Fruit fly (Drosophila melanogaster): ENCODE measurements around the gene ChLD3.

The ChLD3 gene

DNA sequence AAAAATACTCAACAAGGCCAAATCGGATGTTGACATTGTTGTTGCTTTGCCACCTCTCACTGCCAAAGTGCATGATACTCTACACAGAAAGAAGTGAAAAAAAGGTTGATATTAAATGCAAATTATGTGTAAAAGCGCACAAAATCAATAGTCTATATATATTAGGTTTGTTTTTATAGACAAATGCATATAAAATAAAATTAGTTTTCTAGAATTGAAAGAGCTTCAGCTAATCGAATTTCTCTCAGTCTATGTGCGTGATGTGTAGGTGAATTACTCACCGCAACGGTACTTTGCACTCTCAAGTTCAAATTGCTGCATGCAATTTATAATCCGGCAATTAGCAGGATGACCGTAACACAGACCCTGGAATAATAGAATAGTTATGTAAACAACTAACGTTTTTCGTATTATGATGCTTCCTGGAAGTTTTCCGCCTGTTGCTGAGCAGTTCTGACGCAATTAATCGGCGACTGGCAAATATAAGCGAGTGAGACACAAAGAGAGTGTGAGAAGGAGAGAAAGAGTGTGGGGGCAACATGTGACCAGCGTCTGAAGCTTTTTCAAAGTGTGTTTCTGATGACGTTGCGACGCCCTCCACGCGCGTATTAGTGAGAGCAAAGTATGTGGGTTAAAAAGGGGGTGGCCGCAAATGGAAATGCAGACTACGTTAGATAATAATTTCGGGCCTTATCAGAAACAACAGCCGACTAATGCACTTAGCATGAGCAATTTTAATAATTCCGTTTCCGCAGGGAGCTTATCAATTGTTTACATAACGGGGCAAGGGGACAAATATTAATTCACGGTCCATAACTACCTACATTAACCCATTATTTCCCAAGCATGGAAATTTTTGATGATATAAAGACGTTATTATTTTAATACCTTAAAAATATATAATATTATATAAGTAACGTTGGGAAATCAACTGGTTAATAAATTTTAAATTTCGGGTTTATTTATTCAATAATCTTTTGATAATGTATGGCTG is 17.6 kb upstream of the ChLD3 start (continued):
- 0 out of 2 replicates have a peak, but pooled peaks have one; percentile 17 for TF ChIP-seq bbx (GFP tag; IDR thresholded peaks at IDR 0.05; ENCODE audit: partially characterized antibody)
- peak; percentile 86 for TF ChIP-seq CG17385 (GFP tag; optimal IDR thresholded peaks at IDR 0.05)
- peak; percentile 28 to 33 for TF ChIP-seq Trl (optimal IDR thresholded peaks at IDR 0.05)
- TF ChIP-seq Trl (GFP tag; optimal IDR thresholded peaks at IDR 0.05) = peak; percentile 76
- TF ChIP-seq CG8290 (GFP tag; optimal IDR thresholded peaks at IDR 0.05) = peak; percentile 50
- TF ChIP-seq CG8290 (tag; optimal IDR thresholded peaks at IDR 0.05) = peak; percentile 16 to 26
- TF ChIP-seq CG17186 (GFP tag; optimal IDR thresholded peaks at IDR 0.05) = peak; percentile 58
- TF ChIP-seq Awh (GFP tag; IDR thresholded peaks at IDR 0.05) = peak; percentile 98
- peak; percentile 51 for TF ChIP-seq sd (tag; optimal IDR thresholded peaks at IDR 0.05)
- peak; percentile 86 for TF ChIP-seq rib (GFP tag; IDR thresholded peaks at IDR 0.05)
- peak; percentile 67 for TF ChIP-seq Adf1 (GFP tag; IDR thresholded peaks at IDR 0.05)
- no peak for TF ChIP-seq pros (GFP tag; optimal IDR thresholded peaks at IDR 0.05)
- TF ChIP-seq CG5953 (GFP tag; IDR thresholded peaks at IDR 0.05) = peak; percentile 96
- peak; percentile 81 for TF ChIP-seq danr (GFP tag; IDR thresholded peaks at IDR 0.05)
- peak; percentile 88 for TF ChIP-seq Dip3 (GFP tag; optimal IDR thresholded peaks at IDR 0.05)
- peak; percentile 83 for TF ChIP-seq aop (GFP tag; IDR thresholded peaks at IDR 0.05)
- peak; percentile 93 for TF ChIP-seq CG4820 (GFP tag; optimal IDR thresholded peaks at IDR 0.05)
- peak; percentile 53 for TF ChIP-seq Mes4 (GFP tag; optimal IDR thresholded peaks at IDR 0.05)
- TF ChIP-seq ato (GFP tag; IDR thresholded peaks at IDR 0.05; ENCODE audit: partially characterized antibody) = no peak
- TF ChIP-seq CG13424 (tag; optimal IDR thresholded peaks at IDR 0.05) = peak; percentile 88
- TF ChIP-seq lov (optimal IDR thresholded peaks at IDR 0.05) = no peak
- peak; percentile 95 for TF ChIP-seq lov (GFP tag; IDR thresholded peaks at IDR 0.05)
- TF ChIP-seq bcd (GFP tag; optimal IDR thresholded peaks at IDR 0.05) = peak; percentile 90
- peak; percentile 82 for TF ChIP-seq CG5180 (GFP tag; optimal IDR thresholded peaks at IDR 0.05)
- peak; percentile 94 for TF ChIP-seq CG14014 (GFP tag; IDR thresholded peaks at IDR 0.05)
- peak; percentile 91 for TF ChIP-seq D19A (tag; optimal IDR thresholded peaks at IDR 0.05)
- TF ChIP-seq HHEX (GFP tag; optimal IDR thresholded peaks at IDR 0.05) = peak; percentile 93
- TF ChIP-seq wdn (GFP tag; IDR thresholded peaks at IDR 0.05) = peak; percentile 85
- peak; percentile 14 for TF ChIP-seq Myb (GFP tag; optimal IDR thresholded peaks at IDR 0.05)
- no peak for TF ChIP-seq CG33557 (GFP tag; optimal IDR thresholded peaks at IDR 0.05)
- TF ChIP-seq pb (GFP tag; optimal IDR thresholded peaks at IDR 0.05) = peak; percentile 22
- peak; percentile 87 for TF ChIP-seq CG10654 (GFP tag; optimal IDR thresholded peaks at IDR 0.05)
- TF ChIP-seq wor (GFP tag; IDR thresholded peaks at IDR 0.05) = peak; percentile 90
- TF ChIP-seq CG4328 (GFP tag; optimal IDR thresholded peaks at IDR 0.05) = peak; percentile 77
- TF ChIP-seq mam (GFP tag; optimal IDR thresholded peaks at IDR 0.05) = peak; percentile 56
- TF ChIP-seq bab2 (GFP tag; optimal IDR thresholded peaks at IDR 0.05) = peak; percentile 78
- peak; percentile 88 for TF ChIP-seq klu (GFP tag; IDR thresholded peaks at IDR 0.05)
- TF ChIP-seq sob (GFP tag; IDR thresholded peaks at IDR 0.05) = peak; percentile 91
- TF ChIP-seq gce (GFP tag; IDR thresholded peaks at IDR 0.05) = peak; percentile 92
- TF ChIP-seq CG8359 (GFP tag; optimal IDR thresholded peaks at IDR 0.05; ENCODE audit: borderline replicate concordance) = peak; percentile 85
- TF ChIP-seq gro (GFP tag; optimal IDR thresholded peaks at IDR 0.05) = peak; percentile 25
- peak; percentile 76 for TF ChIP-seq CG12071 (GFP tag; optimal IDR thresholded peaks at IDR 0.05)
- TF ChIP-seq dati (GFP tag; IDR thresholded peaks at IDR 0.05) = peak; percentile 91
- peak; percentile 78 for TF ChIP-seq ems (GFP tag; optimal IDR thresholded peaks at IDR 0.05)
- TF ChIP-seq trem (tag; optimal IDR thresholded peaks at IDR 0.05) = peak; percentile 91
- peak; percentile 86 for TF ChIP-seq CG1602 (GFP tag; optimal IDR thresholded peaks at IDR 0.05)
- TF ChIP-seq CG1792 (GFP tag; optimal IDR thresholded peaks at IDR 0.05) = peak; percentile 54
- TF ChIP-seq CG3726 (GFP tag; IDR thresholded peaks at IDR 0.05) = peak; percentile 94
- TF ChIP-seq zen2 (GFP tag; IDR thresholded peaks at IDR 0.05; ENCODE audit: partially characterized antibody) = no peak
- TF ChIP-seq CG5245 (GFP tag; optimal IDR thresholded peaks at IDR 0.05) = peak; percentile 91

Measured in whole organism, embryonic.